Worm (Caenorhabditis elegans) whole organism, young adult: ENCODE results near the gene Y51H7BR.7.

Source experiments
- B0261.1 ChIP-seq: sonication (generic microtip); optimal IDR thresholded peaks from 2 replicates; lab custom pipeline; 2016; ENCODE audit warnings: mild to moderate bottlenecking, missing genetic modification characterization, moderate library complexity, missing compliant biosample characterization
- B0336.3 ChIP-seq: fragments of 200-800 bp; sonication (Bioruptor generic); IDR thresholded peaks from 2 replicates; pipeline ENCODE4 v1.3.6; 2022; ENCODE audit warnings: missing genetic modification characterization, missing compliant biosample characterization
- F23B12.7 ChIP-seq: sonication (generic microtip); optimal IDR thresholded peaks from 2 replicates; lab custom pipeline; 2017; ENCODE audit warnings: missing genetic modification characterization, mild to moderate bottlenecking, missing compliant biosample characterization, antibody characterized with exemption, moderate library complexity; ENCODE audit not compliant: insufficient read depth
- T07F8.4 ChIP-seq: sonication (generic microtip); optimal IDR thresholded peaks from 2 replicates; lab custom pipeline; 2016; ENCODE audit warnings: mild to moderate bottlenecking, missing genetic modification characterization, moderate library complexity, missing compliant biosample characterization
- Y53G8AR.9 ChIP-seq: fragments of 200-800 bp; sonication (Bioruptor generic); conservative IDR thresholded peaks from 2 replicates; pipeline ENCODE4 v1.3.6; 2022; ENCODE audit warnings: missing genetic modification reagents, missing genetic modification characterization, missing compliant biosample characterization
- bed-1 ChIP-seq: fragments of 200-800 bp; sonication (Bioruptor generic); IDR thresholded peaks from 2 replicates; pipeline ENCODE4 v1.3.6; 2022; ENCODE audit warnings: missing genetic modification reagents, missing genetic modification characterization, missing compliant biosample characterization
- lin-35 ChIP-seq, 3 experiments: fragments of 150-350 bp in 2 of 3; sonication (generic microtip) in 1 of 3; optimal IDR thresholded peaks; 2 replicates each; lab custom pipeline; 2014 to 2018; ENCODE audit warnings: missing biosample characterization in 3 of 3, missing genetic modification characterization in 3 of 3, missing genetic modification reagents in 3 of 3
- madf-8 ChIP-seq: fragments of 200-800 bp; sonication (Bioruptor generic); conservative IDR thresholded peaks from 2 replicates; pipeline ENCODE4 v1.3.6; 2022; ENCODE audit warnings: missing genetic modification reagents, missing genetic modification characterization, missing compliant biosample characterization
- mcd-1 ChIP-seq: fragments of 200-800 bp; sonication (Bioruptor generic); IDR thresholded peaks from 2 replicates; pipeline ENCODE4 v1.3.6; 2022; ENCODE audit warnings: missing genetic modification reagents, missing genetic modification characterization, missing compliant biosample characterization
- unc-62 ChIP-seq: fragments of 150-350 bp; optimal IDR thresholded peaks from 2 replicates; lab custom pipeline; 2014; ENCODE audit warnings: missing biosample characterization, missing genetic modification reagents, missing genetic modification characterization

ce11 chrII:1501614-1502355, 23.6 kb downstream of the Y51H7BR.7 start:
- TF ChIP-seq madf-8 (GFP tag; lab: Robert Waterston, UW) = no peak
- TF ChIP-seq F23B12.7 (tag; lab: Kevin White, UChicago) = no peak
- TF ChIP-seq B0261.1 (tag; lab: Kevin White, UChicago) = no peak
- TF ChIP-seq T07F8.4 (tag; lab: Kevin White, UChicago) = no peak
- 0 out of 2 replicates have a peak, but pooled peaks have one; percentile 17 for TF ChIP-seq mcd-1 (GFP tag; lab: Robert Waterston, UW)
- no peak for TF ChIP-seq lin-35 (GFP tag; optimal IDR thresholded peaks at IDR 0.05; lab: Kevin White, UChicago)
- no peak for TF ChIP-seq bed-1 (GFP tag; lab: Robert Waterston, UW)
- no peak for TF ChIP-seq unc-62
- no peak for TF ChIP-seq B0336.3 (GFP tag; lab: Robert Waterston, UW)
- TF ChIP-seq Y53G8AR.9 (GFP tag; lab: Robert Waterston, UW) = no peak
